Worm (Caenorhabditis elegans) whole organism, young adult: Measurements from ENCODE around the gene W02B12.12.

Experiments used
- B0261.1 ChIP-seq: sonication (generic microtip); optimal IDR thresholded peaks from 2 replicates; lab custom pipeline; 2016; ENCODE audit warnings: mild to moderate bottlenecking, missing genetic modification characterization, moderate library complexity, missing compliant biosample characterization
- Y95B8A.8 ChIP-seq: fragments of 200-800 bp; sonication (Bioruptor generic); IDR thresholded peaks from 2 replicates; pipeline ENCODE4 v1.3.6; 2022; ENCODE audit warnings: missing genetic modification reagents, missing genetic modification characterization, missing compliant biosample characterization
- cebp-1 ChIP-seq, 2 experiments: fragments of 200-800 bp in 1 of 2; sonication (Bioruptor generic) in 1 of 2; sonication (generic microtip) in 1 of 2; IDR thresholded peaks in 1 of 2; optimal IDR thresholded peaks in 1 of 2; 2 replicates each; pipeline versions ENCODE4 v1.3.6 to Lab custom; 2017 to 2022; ENCODE audit warnings: missing compliant biosample characterization in 2 of 2, missing genetic modification characterization in 2 of 2, mild to moderate bottlenecking in 1 of 2, missing genetic modification reagents in 1 of 2, moderate library complexity in 1 of 2
- ceh-58 ChIP-seq: fragments of 200-800 bp; sonication (Bioruptor generic); IDR thresholded peaks from 2 replicates; pipeline ENCODE4 v1.3.6; 2022; ENCODE audit warnings: missing genetic modification characterization, missing compliant biosample characterization
- egrh-3 ChIP-seq: fragments of 200-800 bp; sonication (Bioruptor generic); IDR thresholded peaks from 2 replicates; pipeline ENCODE4 v1.3.6; 2022; ENCODE audit warnings: missing genetic modification reagents, missing genetic modification characterization, missing compliant biosample characterization
- hmg-1.2 ChIP-seq: fragments of 200-800 bp; sonication (Bioruptor generic); IDR thresholded peaks from 2 replicates; pipeline ENCODE4 v1.3.6; 2022; ENCODE audit warnings: missing genetic modification reagents, missing genetic modification characterization, missing compliant biosample characterization
- madf-10 ChIP-seq: sonication (generic microtip); optimal IDR thresholded peaks from 2 replicates; lab custom pipeline; 2016; ENCODE audit warnings: mild to moderate bottlenecking, missing genetic modification characterization, missing compliant biosample characterization
- madf-6 ChIP-seq: fragments of 200-800 bp; sonication (Bioruptor generic); IDR thresholded peaks from 2 replicates; pipeline ENCODE4 v1.3.6; 2022; ENCODE audit warnings: missing genetic modification reagents, missing genetic modification characterization, missing compliant biosample characterization
- mcd-1 ChIP-seq: fragments of 200-800 bp; sonication (Bioruptor generic); IDR thresholded peaks from 2 replicates; pipeline ENCODE4 v1.3.6; 2022; ENCODE audit warnings: missing genetic modification reagents, missing genetic modification characterization, missing compliant biosample characterization
- nhr-120 ChIP-seq: fragments of 200-800 bp; sonication (Bioruptor generic); IDR thresholded peaks from 2 replicates; pipeline ENCODE4 v1.3.6; 2022; ENCODE audit warnings: missing genetic modification characterization, missing compliant biosample characterization
- pha-4 ChIP-seq: fragments of 150-350 bp; sonication (generic microtip); optimal IDR thresholded peaks from 2 replicates; lab custom pipeline; 2014; ENCODE audit warnings: missing biosample characterization, missing genetic modification reagents, missing genetic modification characterization
- rpc-1 ChIP-seq, 2 experiments: fragments of 150-350 bp in 1 of 2; sonication (generic microtip) in 1 of 2; optimal IDR thresholded peaks; 2 replicates each; lab custom pipeline; 2014 to 2018; ENCODE audit warnings: missing biosample characterization in 1 of 2, missing genetic modification characterization in 1 of 2, missing genetic modification reagents in 1 of 2, missing genotype in 1 of 2
- unc-62 ChIP-seq: fragments of 150-350 bp; optimal IDR thresholded peaks from 2 replicates; lab custom pipeline; 2014; ENCODE audit warnings: missing biosample characterization, missing genetic modification reagents, missing genetic modification characterization

DNA sequence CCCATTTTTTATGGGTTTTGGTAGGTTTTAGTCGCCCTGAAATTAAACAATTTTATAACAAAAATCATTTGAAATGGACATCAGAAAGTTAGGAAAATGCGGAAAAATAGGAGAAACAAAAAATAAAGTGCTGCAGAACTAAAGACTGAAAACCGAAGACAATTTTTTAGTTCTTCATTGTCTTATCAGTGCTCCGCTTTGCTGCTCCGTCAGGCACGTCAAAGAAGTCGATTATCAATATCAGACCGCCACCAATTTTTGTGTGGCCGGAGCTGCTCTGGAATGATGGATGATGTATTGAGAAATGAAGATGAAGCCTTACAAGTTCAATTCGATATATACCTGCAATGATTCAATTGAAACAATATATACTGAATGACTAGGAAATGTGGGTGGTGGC, 40.6 kb downstream of the W02B12.12 start, which contains the start of gene vha-6:
- TF ChIP-seq unc-62 (GFP tag; lab: Kevin White, UChicago) (no peak), egrh-3 (GFP tag; lab: Robert Waterston, UW) (no peak), ceh-58 (GFP tag; lab: Robert Waterston, UW) (no peak), cebp-1 (GFP tag; IDR thresholded peaks at IDR 0.05; lab: Robert Waterston, UW) (no peak), cebp-1 (tag; optimal IDR thresholded peaks at IDR 0.05; lab: Kevin White, UChicago) (no peak), nhr-120 (GFP tag; lab: Robert Waterston, UW) (no peak), hmg-1.2 (GFP tag; lab: Robert Waterston, UW) (no peak), pha-4 (tag; lab: Kevin White, UChicago) (no peak), madf-6 (no peak), Y95B8A.8 (GFP tag; lab: Robert Waterston, UW) (no peak), madf-10 (no peak), B0261.1 (tag; lab: Kevin White, UChicago) (no peak), rpc-1 (optimal IDR thresholded peaks at IDR 0.05; lab: Kevin White, UChicago) (no peak), rpc-1 (tag; optimal IDR thresholded peaks at IDR 0.05; lab: Kevin White, UChicago) (no peak), mcd-1 (GFP tag; lab: Robert Waterston, UW) (no peak)
